Worm (Caenorhabditis elegans) whole organism, young adult: ENCODE data around the gene clec-203.
A peak's percentile ranks its signal among the peaks of the same experiment; 100 is the strongest.

Experiments used
- B0336.3 ChIP-seq: fragments of 200-800 bp; sonication (Bioruptor generic); IDR thresholded peaks from 2 replicates; pipeline ENCODE4 v1.3.6; 2022; ENCODE audit warnings: missing genetic modification characterization, missing compliant biosample characterization
- F33H1.4 ChIP-seq: fragments of 200-800 bp; sonication (Bioruptor generic); IDR thresholded peaks from 2 replicates; pipeline ENCODE4 v1.3.6; 2022; ENCODE audit warnings: missing genetic modification reagents, missing genetic modification characterization, missing compliant biosample characterization
- F39B2.1 ChIP-seq: fragments of 200-800 bp; sonication (Bioruptor generic); IDR thresholded peaks from 2 replicates; pipeline ENCODE4 v1.3.6; 2022; ENCODE audit warnings: missing genetic modification reagents, missing genetic modification characterization, missing compliant biosample characterization
- F49E8.2 ChIP-seq: sonication (generic microtip); optimal IDR thresholded peaks from 3 replicates; lab custom pipeline; 2017; ENCODE audit warnings: missing genetic modification characterization, mild to moderate bottlenecking, missing compliant biosample characterization, antibody characterized with exemption, moderate library complexity; ENCODE audit not compliant: insufficient read depth
- F52B5.7 ChIP-seq: sonication (generic microtip); optimal IDR thresholded peaks from 2 replicates; lab custom pipeline; 2016; ENCODE audit warnings: mild to moderate bottlenecking, missing genetic modification characterization, missing compliant biosample characterization
- Y53G8AR.9 ChIP-seq: fragments of 200-800 bp; sonication (Bioruptor generic); conservative IDR thresholded peaks from 2 replicates; pipeline ENCODE4 v1.3.6; 2022; ENCODE audit warnings: missing genetic modification reagents, missing genetic modification characterization, missing compliant biosample characterization
- cebp-1 ChIP-seq, 2 experiments: fragments of 200-800 bp in 1 of 2; sonication (Bioruptor generic) in 1 of 2; sonication (generic microtip) in 1 of 2; IDR thresholded peaks in 1 of 2; optimal IDR thresholded peaks in 1 of 2; 2 replicates each; pipeline versions ENCODE4 v1.3.6 to Lab custom; 2017 to 2022; ENCODE audit warnings: missing compliant biosample characterization in 2 of 2, missing genetic modification characterization in 2 of 2, mild to moderate bottlenecking in 1 of 2, missing genetic modification reagents in 1 of 2, moderate library complexity in 1 of 2
- cebp-2 ChIP-seq: fragments of 200-800 bp; sonication (Bioruptor generic); IDR thresholded peaks from 2 replicates; pipeline ENCODE4 v1.3.6; 2022; ENCODE audit warnings: missing genetic modification characterization, missing compliant biosample characterization
- ceh-40 ChIP-seq: fragments of 200-800 bp; sonication (Bioruptor generic); IDR thresholded peaks from 2 replicates; pipeline ENCODE4 v1.3.6; 2022; ENCODE audit warnings: missing genetic modification characterization, missing compliant biosample characterization
- egl-44 ChIP-seq: fragments of 200-800 bp; sonication (Bioruptor generic); IDR thresholded peaks from 2 replicates; pipeline ENCODE4 v1.3.6; 2022; ENCODE audit warnings: missing genetic modification reagents, missing genetic modification characterization, missing compliant biosample characterization
- egrh-3 ChIP-seq: fragments of 200-800 bp; sonication (Bioruptor generic); IDR thresholded peaks from 2 replicates; pipeline ENCODE4 v1.3.6; 2022; ENCODE audit warnings: missing genetic modification reagents, missing genetic modification characterization, missing compliant biosample characterization
- lin-40 ChIP-seq: sonication (generic microtip); optimal IDR thresholded peaks from 2 replicates; lab custom pipeline; 2016; ENCODE audit warnings: missing genetic modification characterization, mild to moderate bottlenecking, missing compliant biosample characterization, missing genotype, missing genetic modification reagents
- lin-54 ChIP-seq: fragments of 200-800 bp; sonication (Bioruptor generic); optimal IDR thresholded peaks from 2 replicates; lab custom pipeline; 2018; ENCODE audit warnings: mild to moderate bottlenecking, missing genetic modification characterization, missing compliant biosample characterization
- madf-3 ChIP-seq: fragments of 200-800 bp; sonication (Bioruptor generic); IDR thresholded peaks from 2 replicates; pipeline ENCODE4 v1.3.6; 2022; ENCODE audit warnings: missing genetic modification reagents, missing genetic modification characterization, missing compliant biosample characterization
- nhr-120 ChIP-seq: fragments of 200-800 bp; sonication (Bioruptor generic); IDR thresholded peaks from 2 replicates; pipeline ENCODE4 v1.3.6; 2022; ENCODE audit warnings: missing genetic modification characterization, missing compliant biosample characterization
- nhr-90 ChIP-seq: sonication (generic microtip); optimal IDR thresholded peaks from 2 replicates; lab custom pipeline; 2016; ENCODE audit warnings: missing genotype, mild to moderate bottlenecking, missing genetic modification characterization, missing compliant biosample characterization
- sdz-38 ChIP-seq: sonication (generic microtip); optimal IDR thresholded peaks from 2 replicates; lab custom pipeline; 2016; ENCODE audit warnings: missing genotype, missing genetic modification characterization, missing compliant biosample characterization
- snpc-1.1 ChIP-seq: sonication (generic microtip); optimal IDR thresholded peaks from 2 replicates; lab custom pipeline; 2017; ENCODE audit warnings: missing genetic modification characterization, mild to moderate bottlenecking, missing compliant biosample characterization, antibody characterized with exemption, moderate library complexity, missing genotype, missing genetic modification reagents; ENCODE audit not compliant: insufficient read depth
- tbp1 ChIP-seq: fragments of 200-800 bp; sonication (Bioruptor generic); optimal IDR thresholded peaks from 2 replicates; lab custom pipeline; 2018; ENCODE audit warnings: mild to moderate bottlenecking, missing genetic modification characterization, missing compliant biosample characterization

clec-203 gene

ce11 chrV:1131880-1132623 lies 44.0 kb downstream of the clec-203 start, which contains the start of gene W07B8.4 (continued):
- TF ChIP-seq cebp-1 (GFP tag; IDR thresholded peaks at IDR 0.05; lab: Robert Waterston, UW), result no peak
- peak; percentile 2 for TF ChIP-seq cebp-1 (tag; optimal IDR thresholded peaks at IDR 0.05; lab: Kevin White, UChicago)
- TF ChIP-seq ceh-40, result peak; percentile 45; the same call in 1 of the 2 replicates
- no peak for TF ChIP-seq snpc-1.1 (tag; lab: Kevin White, UChicago)
- TF ChIP-seq cebp-2 (GFP tag; lab: Robert Waterston, UW), result 0 out of 2 replicates have a peak, but pooled peaks have one; percentile 31
- TF ChIP-seq nhr-90, result peak; percentile 35
- TF ChIP-seq lin-54 (GFP tag; lab: Kevin White, UChicago), result no peak
- TF ChIP-seq B0336.3 (GFP tag; lab: Robert Waterston, UW), result peak; percentile 42; the same call in 1 of the 2 replicates
- TF ChIP-seq sdz-38 (tag; lab: Kevin White, UChicago), result no peak

- TF ChIP-seq nhr-120 (GFP tag; lab: Robert Waterston, UW) (0 out of 2 replicates have a peak, but pooled peaks have one; percentile 21), madf-3 (0 out of 2 replicates have a peak, but pooled peaks have one; percentile 15), Y53G8AR.9 (no peak)
Observed at ce11 chrV:1133223-1133622, 45.1 kb downstream of the clec-203 start.

- TF ChIP-seq egl-44 (GFP tag; lab: Robert Waterston, UW) (no peak), F52B5.7 (tag; lab: Kevin White, UChicago) (no peak), F49E8.2 (tag; lab: Kevin White, UChicago) (no peak)
Observed at ce11 chrV:1133840-1134239, 45.8 kb downstream of the clec-203 start, which contains the start of gene cpr-5. Gene cpr-5, minus strand, starts transcription at chrV:1134036.

- TF ChIP-seq F39B2.1, result no peak
- TF ChIP-seq lin-40 (tag; lab: Kevin White, UChicago), result no peak
- TF ChIP-seq F33H1.4 (GFP tag; lab: Robert Waterston, UW), result no peak
- TF ChIP-seq egrh-3 (GFP tag; lab: Robert Waterston, UW), result no peak
- TF ChIP-seq tbp1 (GFP tag; lab: Kevin White, UChicago), result no peak
Observed at ce11 chrV:1134302-1134701, 46.2 kb downstream of the clec-203 start, which contains the start of gene cpr-8. Gene cpr-8, plus strand, starts transcription at chrV:1134602.
